Fruit fly (Drosophila melanogaster) whole organism, embryonic: Measurements from ENCODE around the gene CG12054.

Experiments used
- Antp ChIP-seq: fragments of 200-800 bp; sonication (Bioruptor generic); optimal IDR thresholded peaks from 3 replicates; lab custom pipeline; 2016; ENCODE audit warnings: missing biosample characterization, missing genetic modification characterization
- Awh ChIP-seq: fragments of 200-800 bp; sonication (Bioruptor generic); IDR thresholded peaks from 2 replicates; pipeline ENCODE4, ENCODE4 v1.3.6; 2022; ENCODE audit warnings: missing biosample characterization, missing genetic modification characterization
- B-H1 ChIP-seq: fragments of 200-800 bp; sonication (Bioruptor generic); IDR thresholded peaks from 3 replicates; pipeline ENCODE4 v1.3.6; 2022; ENCODE audit warnings: missing biosample characterization, missing genetic modification characterization
- Bteb2 ChIP-seq: fragments of 200-800 bp; sonication (Bioruptor generic); optimal IDR thresholded peaks from 2 replicates; lab custom pipeline; 2016; ENCODE audit warnings: missing biosample characterization, missing genetic modification characterization
- CG16813 ChIP-seq: fragments of 200-800 bp; sonication (Bioruptor generic); IDR thresholded peaks from 3 replicates; pipeline ENCODE4 v1.3.6; 2022; ENCODE audit warnings: missing biosample characterization, missing genetic modification characterization; ENCODE audit not compliant: partially characterized antibody
- CG18011 ChIP-seq: fragments of 200-800 bp; sonication (Bioruptor generic); optimal IDR thresholded peaks from 2 replicates; lab custom pipeline; 2017; ENCODE audit warnings: missing biosample characterization, missing genetic modification characterization, mild to moderate bottlenecking, moderate library complexity, missing genotype
- CG2129 ChIP-seq: fragments of 200-800 bp; sonication (Bioruptor generic); IDR thresholded peaks from 2 replicates; pipeline ENCODE4 v1.3.6; 2022; ENCODE audit warnings: missing biosample characterization, missing genetic modification characterization; ENCODE audit not compliant: partially characterized antibody
- CG3281 ChIP-seq: fragments of 200-800 bp; sonication (Bioruptor generic); optimal IDR thresholded peaks from 3 replicates; lab custom pipeline; 2017; ENCODE audit warnings: missing biosample characterization, mild to moderate bottlenecking, missing genetic modification characterization
- CG33557 ChIP-seq: fragments of 200-800 bp; sonication (Bioruptor generic); optimal IDR thresholded peaks from 2 replicates; lab custom pipeline; 2019; ENCODE audit warnings: missing biosample characterization, mild to moderate bottlenecking, missing genetic modification characterization, moderate library complexity
- CG34422 ChIP-seq: fragments of 200-800 bp; sonication (Bioruptor generic); IDR thresholded peaks from 3 replicates; pipeline ENCODE4 v1.3.6; 2022; ENCODE audit warnings: missing biosample characterization, missing genetic modification characterization
- CG43689 ChIP-seq: fragments of 200-800 bp; sonication (Bioruptor generic); IDR thresholded peaks from 2 replicates; pipeline ENCODE4 v1.3.6; 2022; ENCODE audit warnings: missing biosample characterization, missing genetic modification characterization
- CG4404 ChIP-seq: fragments of 200-800 bp; sonication (Bioruptor generic); IDR thresholded peaks from 2 replicates; pipeline ENCODE4 v1.3.6; 2022; ENCODE audit warnings: missing biosample characterization, missing genetic modification characterization
- CG7987 ChIP-seq: fragments of 200-800 bp; sonication (Bioruptor generic); optimal IDR thresholded peaks from 2 replicates; lab custom pipeline; 2018; ENCODE audit warnings: missing biosample characterization, mild to moderate bottlenecking, missing genetic modification characterization, moderate library complexity
- CG8281 ChIP-seq: fragments of 200-800 bp; sonication (Bioruptor generic); optimal IDR thresholded peaks from 2 replicates; lab custom pipeline; 2018; ENCODE audit warnings: missing biosample characterization, mild to moderate bottlenecking, missing genetic modification characterization, moderate library complexity
- CG8944 ChIP-seq: fragments of 200-800 bp; sonication (Bioruptor generic); optimal IDR thresholded peaks from 3 replicates; lab custom pipeline; 2016; ENCODE audit warnings: missing biosample characterization, missing genetic modification characterization
- Dip2 ChIP-seq: fragments of 200-800 bp; sonication (Bioruptor generic); IDR thresholded peaks from 2 replicates; pipeline ENCODE4 v1.3.6; 2022; ENCODE audit warnings: missing biosample characterization, missing genetic modification characterization
- Doc3 ChIP-seq: fragments of 200-800 bp; sonication (Bioruptor generic); IDR thresholded peaks from 3 replicates; pipeline ENCODE4 v1.3.6; 2022; ENCODE audit warnings: missing biosample characterization, missing genetic modification characterization; ENCODE audit not compliant: partially characterized antibody
- Drgx ChIP-seq: fragments of 200-800 bp; sonication (Bioruptor generic); IDR thresholded peaks from 2 replicates; pipeline ENCODE4 v1.3.6; 2022; ENCODE audit warnings: missing biosample characterization, missing genetic modification characterization
- Eip74EF ChIP-seq, 2 experiments: fragments of 200-800 bp in 1 of 2; fragments of >200 bp in 1 of 2; sonication (Bioruptor generic) in 1 of 2; optimal IDR thresholded peaks; 2 replicates each; lab custom pipeline; 2017 to 2019; ENCODE audit warnings: missing biosample characterization in 2 of 2, missing genetic modification characterization in 2 of 2, mild to moderate bottlenecking in 1 of 2, moderate library complexity in 1 of 2
- H15 ChIP-seq: fragments of 200-800 bp; sonication (Bioruptor generic); IDR thresholded peaks from 3 replicates; pipeline ENCODE4 v1.3.6; 2022; ENCODE audit warnings: missing biosample characterization, missing genetic modification characterization
- Hey ChIP-seq: fragments of 200-800 bp; sonication (Bioruptor generic); optimal IDR thresholded peaks from 3 replicates; lab custom pipeline; 2018; ENCODE audit warnings: missing biosample characterization, mild to moderate bottlenecking, missing genetic modification characterization
- Lpt ChIP-seq: fragments of >200 bp; optimal IDR thresholded peaks from 2 replicates; lab custom pipeline; 2018; ENCODE audit warnings: missing biosample characterization, missing genetic modification characterization
- Mes4 ChIP-seq: fragments of 200-800 bp; sonication (Bioruptor generic); optimal IDR thresholded peaks from 2 replicates; lab custom pipeline; 2016; ENCODE audit warnings: missing biosample characterization, missing genetic modification characterization
- Optix ChIP-seq: fragments of 200-800 bp; sonication (Bioruptor generic); IDR thresholded peaks from 3 replicates; pipeline ENCODE4 v1.3.6; 2022; ENCODE audit warnings: missing biosample characterization, missing genetic modification characterization
- Ravus ChIP-seq: fragments of 200-800 bp; sonication (Bioruptor generic); IDR thresholded peaks from 2 replicates; pipeline ENCODE4 v1.3.6; 2022; ENCODE audit warnings: missing biosample characterization, missing genetic modification characterization
- Rfx ChIP-seq: fragments of 200-800 bp; sonication (Bioruptor generic); IDR thresholded peaks from 2 replicates; pipeline ENCODE4 v1.3.6; 2022; ENCODE audit warnings: missing biosample characterization, missing genetic modification characterization
- Six4 ChIP-seq: fragments of 200-800 bp; sonication (Bioruptor generic); optimal IDR thresholded peaks from 2 replicates; lab custom pipeline; 2016; ENCODE audit warnings: missing biosample characterization, missing genetic modification characterization
- Tbp ChIP-seq: fragments of >200 bp; optimal IDR thresholded peaks from 2 replicates; lab custom pipeline; 2018; ENCODE audit warnings: missing biosample characterization, missing genetic modification characterization
- Usf ChIP-seq: fragments of 200-800 bp; sonication (Bioruptor generic); optimal IDR thresholded peaks from 2 replicates; lab custom pipeline; 2017; ENCODE audit warnings: missing genotype, missing biosample characterization, missing genetic modification characterization
- aop ChIP-seq: fragments of 200-800 bp; sonication (Bioruptor generic); IDR thresholded peaks from 2 replicates; pipeline ENCODE4 v1.3.6; 2022; ENCODE audit warnings: missing biosample characterization, missing genetic modification characterization
- bcd ChIP-seq: fragments of 200-800 bp; sonication (Bioruptor generic); optimal IDR thresholded peaks from 2 replicates; lab custom pipeline; 2017; ENCODE audit warnings: missing biosample characterization, mild to moderate bottlenecking, missing genetic modification characterization
- bsh ChIP-seq, 2 experiments: fragments of 200-800 bp; sonication (Bioruptor generic); optimal IDR thresholded peaks; 2 replicates each; lab custom pipeline; 2017 to 2018; ENCODE audit warnings: mild to moderate bottlenecking in 2 of 2, missing biosample characterization in 2 of 2, missing genetic modification characterization in 2 of 2, moderate library complexity in 1 of 2
- caup ChIP-seq: fragments of 200-800 bp; sonication (Bioruptor generic); optimal IDR thresholded peaks from 3 replicates; lab custom pipeline; 2017; ENCODE audit warnings: missing biosample characterization, mild to moderate bottlenecking, missing genetic modification characterization, moderate library complexity; ENCODE audit not compliant: severe bottlenecking
- chinmo ChIP-seq: fragments of 200-800 bp; sonication (Bioruptor generic); IDR thresholded peaks from 4 replicates; pipeline ENCODE4 v1.3.6; 2022; ENCODE audit warnings: missing biosample characterization, missing genetic modification characterization; ENCODE audit not compliant: partially characterized antibody
- chm ChIP-seq: fragments of 200-800 bp; sonication (Bioruptor generic); IDR thresholded peaks from 2 replicates; pipeline ENCODE4 v1.3.6; 2022; ENCODE audit warnings: missing biosample characterization, missing genetic modification characterization
- eyg ChIP-seq: fragments of 200-800 bp; sonication (Bioruptor generic); optimal IDR thresholded peaks from 3 replicates; lab custom pipeline; 2016; ENCODE audit warnings: missing biosample characterization, missing genetic modification characterization
- ftz-f1 ChIP-seq: fragments of 200-800 bp; sonication (Bioruptor generic); optimal IDR thresholded peaks from 2 replicates; lab custom pipeline; 2016; ENCODE audit warnings: missing biosample characterization, missing genetic modification characterization
- gt ChIP-seq: fragments of 200-800 bp; sonication (Bioruptor generic); IDR thresholded peaks from 2 replicates; pipeline ENCODE4 v1.3.6; 2022; ENCODE audit warnings: missing biosample characterization, missing genetic modification characterization
- ham ChIP-seq: fragments of 200-800 bp; sonication (Bioruptor generic); IDR thresholded peaks from 2 replicates; pipeline ENCODE4 v1.3.6; 2022; ENCODE audit warnings: missing biosample characterization, missing genetic modification characterization
- hbn ChIP-seq: fragments of 200-800 bp; sonication (Bioruptor generic); IDR thresholded peaks from 2 replicates; pipeline ENCODE4 v1.3.6; 2022; ENCODE audit warnings: missing biosample characterization, missing genetic modification characterization; ENCODE audit not compliant: partially characterized antibody
- kah ChIP-seq: fragments of 200-800 bp; sonication (Bioruptor generic); optimal IDR thresholded peaks from 2 replicates; lab custom pipeline; 2018; ENCODE audit warnings: missing biosample characterization, mild to moderate bottlenecking, missing genetic modification characterization
- ken ChIP-seq: fragments of 200-800 bp; sonication (Bioruptor generic); IDR thresholded peaks from 3 replicates; pipeline ENCODE4 v1.3.6; 2022; ENCODE audit warnings: missing biosample characterization, missing genetic modification characterization
- lov ChIP-seq, 2 experiments: fragments of 200-800 bp in 1 of 2; fragments of >200 bp in 1 of 2; sonication (Bioruptor generic) in 1 of 2; IDR thresholded peaks in 1 of 2; optimal IDR thresholded peaks in 1 of 2; 2 replicates in 1 of 2; 3 replicates in 1 of 2; pipeline versions ENCODE4 v1.3.6 to Lab custom; 2017 to 2022; ENCODE audit warnings: missing biosample characterization in 1 of 2, missing genetic modification characterization in 1 of 2
- luna ChIP-seq: fragments of 200-800 bp; sonication (Bioruptor generic); optimal IDR thresholded peaks from 2 replicates; lab custom pipeline; 2016; ENCODE audit warnings: missing biosample characterization, missing genetic modification characterization
- nerfin-2 ChIP-seq: fragments of 200-800 bp; sonication (Bioruptor generic); IDR thresholded peaks from 2 replicates; pipeline ENCODE4 v1.3.6; 2022; ENCODE audit warnings: missing biosample characterization, missing genetic modification characterization; ENCODE audit not compliant: partially characterized antibody
- sd ChIP-seq: fragments of 200-800 bp; sonication (Bioruptor generic); optimal IDR thresholded peaks from 3 replicates; lab custom pipeline; 2018; ENCODE audit warnings: missing biosample characterization, mild to moderate bottlenecking, missing genetic modification characterization, moderate library complexity
- sr ChIP-seq: fragments of 200-800 bp; sonication (Bioruptor generic); IDR thresholded peaks from 3 replicates; pipeline ENCODE4 v1.3.6; 2022; ENCODE audit warnings: missing biosample characterization, missing genetic modification characterization
- stwl ChIP-seq: fragments of 200-800 bp; sonication (Bioruptor generic); optimal IDR thresholded peaks from 3 replicates; lab custom pipeline; 2018; ENCODE audit warnings: missing biosample characterization, mild to moderate bottlenecking, missing genetic modification characterization, moderate library complexity
- tna ChIP-seq: fragments of 200-800 bp; sonication (Bioruptor generic); IDR thresholded peaks from 2 replicates; pipeline ENCODE4 v1.3.6; 2022; ENCODE audit warnings: missing biosample characterization, missing genetic modification characterization; ENCODE audit not compliant: partially characterized antibody
- yki ChIP-seq: fragments of >200 bp; optimal IDR thresholded peaks from 3 replicates; lab custom pipeline; 2018
- zfh2 ChIP-seq: fragments of 200-800 bp; sonication (Bioruptor generic); optimal IDR thresholded peaks from 2 replicates; lab custom pipeline; 2016; ENCODE audit warnings: missing biosample characterization, missing genetic modification characterization

The CG12054 gene

DNA sequence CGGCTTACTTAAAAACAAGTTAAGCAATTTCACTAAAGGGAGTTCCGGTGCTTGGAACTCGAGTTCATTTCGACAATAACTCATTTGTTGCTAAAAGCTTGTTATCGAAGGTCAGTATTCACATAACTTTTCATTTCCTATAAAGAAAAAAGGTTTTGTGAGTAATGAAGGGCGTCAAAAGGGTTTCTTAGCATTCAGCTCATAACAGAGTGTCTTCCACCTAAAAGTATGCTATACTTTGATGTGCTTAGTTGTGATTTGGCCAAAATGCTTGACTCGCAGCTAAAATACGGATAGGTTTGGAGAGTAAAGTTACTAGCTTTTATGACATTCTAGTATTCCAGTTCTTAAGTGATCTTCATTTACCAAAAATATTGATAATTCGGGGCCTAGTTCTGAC lies 43.4 kb downstream of the CG12054 start (continued):
- TF ChIP-seq bcd (peak; percentile 11), CG8944 (no peak), Tbp (GFP tag; lab: Kevin White, UChicago) (no peak), Dip2 (GFP tag; lab: Robert Waterston, UW) (no peak), Ravus (GFP tag; lab: Robert Waterston, UW) (no peak), CG18011 (GFP tag; lab: Kevin White, UChicago) (peak; percentile 95), stwl (tag; lab: Kevin White, UChicago) (peak; percentile 85), Six4 (GFP tag; lab: Kevin White, UChicago) (no peak), yki (lab: Kevin White, UChicago) (no peak), CG2129 (no peak), lov (optimal IDR thresholded peaks at IDR 0.05; lab: Kevin White, UChicago) (no peak), lov (GFP tag; IDR thresholded peaks at IDR 0.05; lab: Robert Waterston, UW) (0 out of 3 replicates have a peak, but pooled peaks have one; percentile 23), chm (no peak), tna (GFP tag; lab: Robert Waterston, UW) (no peak), Antp (no peak), Rfx (peak; percentile 39; the same call in 1 of the 2 replicates), H15 (GFP tag; lab: Robert Waterston, UW) (no peak), gt (no peak), CG16813 (GFP tag; lab: Robert Waterston, UW) (no peak), Optix (no peak), caup (GFP tag; lab: Kevin White, UChicago) (peak; percentile 18), sd (tag; lab: Kevin White, UChicago) (no peak), CG7987 (GFP tag; lab: Kevin White, UChicago) (peak; percentile 30), eyg (no peak), B-H1 (GFP tag; lab: Robert Waterston, UW) (no peak), Eip74EF (GFP tag; optimal IDR thresholded peaks at IDR 0.05; lab: Kevin White, UChicago) (peak in 1 of 2 experiments; percentile 30), Lpt (no peak), hbn (GFP tag; lab: Robert Waterston, UW) (no peak), ham (GFP tag; lab: Robert Waterston, UW) (no peak), CG8281 (tag; lab: Kevin White, UChicago) (peak; percentile 2), Awh (GFP tag; lab: Robert Waterston, UW) (no peak), zfh2 (GFP tag; lab: Kevin White, UChicago) (no peak), chinmo (GFP tag; lab: Robert Waterston, UW) (no peak), nerfin-2 (GFP tag; lab: Robert Waterston, UW) (no peak), CG43689 (GFP tag; lab: Robert Waterston, UW) (no peak), CG33557 (GFP tag; lab: Kevin White, UChicago) (no peak), Drgx (GFP tag; lab: Robert Waterston, UW) (no peak), CG4404 (GFP tag; lab: Robert Waterston, UW) (no peak), ftz-f1 (GFP tag; lab: Kevin White, UChicago) (peak; percentile 75), Mes4 (GFP tag; lab: Kevin White, UChicago) (no peak), CG34422 (GFP tag; lab: Robert Waterston, UW) (no peak), Doc3 (0 out of 3 replicates have a peak, but pooled peaks have one; percentile 21), Bteb2 (GFP tag; lab: Kevin White, UChicago) (no peak), luna (GFP tag; lab: Kevin White, UChicago) (no peak), kah (GFP tag; lab: Kevin White, UChicago) (no peak), sr (GFP tag; lab: Robert Waterston, UW) (no peak), ken (GFP tag; lab: Robert Waterston, UW) (no peak), CG3281 (no peak), aop (GFP tag; lab: Robert Waterston, UW) (no peak), bsh (GFP tag; optimal IDR thresholded peaks at IDR 0.05; lab: Kevin White, UChicago) (no peak), Usf (no peak), Hey (tag; lab: Kevin White, UChicago) (no peak)
